Worm (Caenorhabditis elegans) whole organism, young adult: ENCODE results near the gene arcp-1.

ENCODE experiments used
- B0019.2 ChIP-seq: fragments of 200-800 bp; sonication (Bioruptor generic); conservative IDR thresholded peaks from 2 replicates; pipeline ENCODE4 v1.3.6; 2022; ENCODE audit warnings: missing genetic modification reagents, missing genetic modification characterization, missing compliant biosample characterization
- B0261.1 ChIP-seq: sonication (generic microtip); optimal IDR thresholded peaks from 2 replicates; lab custom pipeline; 2016; ENCODE audit warnings: mild to moderate bottlenecking, missing genetic modification characterization, moderate library complexity, missing compliant biosample characterization
- C17E4.6 ChIP-seq: fragments of 200-800 bp; sonication (Bioruptor generic); IDR thresholded peaks from 2 replicates; pipeline ENCODE4 v1.3.6; 2022; ENCODE audit warnings: missing genetic modification reagents, missing genetic modification characterization, missing compliant biosample characterization
- F10E7.11 ChIP-seq: sonication (generic microtip); optimal IDR thresholded peaks from 2 replicates; lab custom pipeline; 2017; ENCODE audit warnings: mild to moderate bottlenecking, missing genetic modification characterization, moderate library complexity, missing compliant biosample characterization
- F23B12.7 ChIP-seq: sonication (generic microtip); optimal IDR thresholded peaks from 2 replicates; lab custom pipeline; 2017; ENCODE audit warnings: missing genetic modification characterization, mild to moderate bottlenecking, missing compliant biosample characterization, antibody characterized with exemption, moderate library complexity; ENCODE audit not compliant: insufficient read depth
- F55B11.4 ChIP-seq: sonication (generic microtip); optimal IDR thresholded peaks from 2 replicates; lab custom pipeline; 2016; ENCODE audit warnings: missing compliant biosample characterization, missing genetic modification characterization, borderline replicate concordance; ENCODE audit not compliant: insufficient read depth
- F57C9.4 ChIP-seq: sonication (generic microtip); optimal IDR thresholded peaks from 2 replicates; lab custom pipeline; 2017; ENCODE audit warnings: mild to moderate bottlenecking, missing genetic modification characterization, missing compliant biosample characterization
- Y53F4B.3 ChIP-seq: fragments of 200-800 bp; sonication (Bioruptor generic); IDR thresholded peaks from 2 replicates; pipeline ENCODE4 v1.3.6; 2022; ENCODE audit warnings: missing genetic modification reagents, missing genetic modification characterization, missing compliant biosample characterization
- Y79H2A.3 ChIP-seq: fragments of 200-800 bp; sonication (Bioruptor generic); conservative IDR thresholded peaks from 2 replicates; pipeline ENCODE4 v1.3.6; 2022; ENCODE audit warnings: missing genetic modification reagents, missing genetic modification characterization, missing compliant biosample characterization
- ZK185.1 ChIP-seq: sonication (generic microtip); optimal IDR thresholded peaks from 2 replicates; lab custom pipeline; 2016; ENCODE audit warnings: mild to moderate bottlenecking, missing genetic modification characterization, missing compliant biosample characterization; ENCODE audit not compliant: poor library complexity, severe bottlenecking
- akir-1 ChIP-seq: fragments of 200-800 bp; sonication (Bioruptor generic); optimal IDR thresholded peaks from 2 replicates; lab custom pipeline; 2018; ENCODE audit warnings: mild to moderate bottlenecking, missing genetic modification characterization, moderate library complexity, missing compliant biosample characterization
- athp-1 ChIP-seq: sonication (generic microtip); optimal IDR thresholded peaks from 2 replicates; lab custom pipeline; 2017; ENCODE audit warnings: mild to moderate bottlenecking, missing genetic modification characterization, missing compliant biosample characterization
- attf-5 ChIP-seq: fragments of 200-800 bp; sonication (Bioruptor generic); optimal IDR thresholded peaks from 2 replicates; lab custom pipeline; 2018; ENCODE audit warnings: mild to moderate bottlenecking, missing genetic modification characterization, missing compliant biosample characterization
- ceh-79 ChIP-seq: sonication (generic microtip); optimal IDR thresholded peaks from 2 replicates; lab custom pipeline; 2017; ENCODE audit warnings: mild to moderate bottlenecking, missing genetic modification characterization, missing compliant biosample characterization
- dox-1 ChIP-seq: fragments of 200-800 bp; sonication (Bioruptor generic); IDR thresholded peaks from 2 replicates; pipeline ENCODE4 v1.3.6; 2022; ENCODE audit warnings: missing genetic modification reagents, missing genetic modification characterization, missing compliant biosample characterization
- dpl-1 ChIP-seq: fragments of 150-350 bp; optimal IDR thresholded peaks from 2 replicates; lab custom pipeline; 2014; ENCODE audit warnings: missing biosample characterization, missing genetic modification reagents, missing genetic modification characterization
- efl-1 ChIP-seq: fragments of 150-350 bp; optimal IDR thresholded peaks from 2 replicates; lab custom pipeline; 2014; ENCODE audit warnings: missing biosample characterization, missing genetic modification reagents, missing genetic modification characterization
- hlh-26 ChIP-seq: fragments of 200-800 bp; sonication (Bioruptor generic); conservative IDR thresholded peaks from 2 replicates; pipeline ENCODE4 v1.3.6; 2022; ENCODE audit warnings: missing genetic modification reagents, missing genetic modification characterization, missing compliant biosample characterization
- hmg-1.2 ChIP-seq: fragments of 200-800 bp; sonication (Bioruptor generic); IDR thresholded peaks from 2 replicates; pipeline ENCODE4 v1.3.6; 2022; ENCODE audit warnings: missing genetic modification reagents, missing genetic modification characterization, missing compliant biosample characterization
- lin-40 ChIP-seq: sonication (generic microtip); optimal IDR thresholded peaks from 2 replicates; lab custom pipeline; 2016; ENCODE audit warnings: missing genetic modification characterization, mild to moderate bottlenecking, missing compliant biosample characterization, missing genotype, missing genetic modification reagents
- lir-1 ChIP-seq: fragments of 200-800 bp; sonication (Bioruptor generic); conservative IDR thresholded peaks from 2 replicates; pipeline ENCODE4 v1.3.6; 2022; ENCODE audit warnings: missing genetic modification reagents, missing genetic modification characterization, missing compliant biosample characterization
- lsy-27 ChIP-seq: sonication (generic microtip); optimal IDR thresholded peaks from 2 replicates; lab custom pipeline; 2017; ENCODE audit warnings: missing genetic modification characterization, mild to moderate bottlenecking, missing compliant biosample characterization, antibody characterized with exemption, missing genotype, borderline replicate concordance; ENCODE audit not compliant: insufficient read depth
- madf-6 ChIP-seq: fragments of 200-800 bp; sonication (Bioruptor generic); IDR thresholded peaks from 2 replicates; pipeline ENCODE4 v1.3.6; 2022; ENCODE audit warnings: missing genetic modification reagents, missing genetic modification characterization, missing compliant biosample characterization
- mcd-1 ChIP-seq: fragments of 200-800 bp; sonication (Bioruptor generic); IDR thresholded peaks from 2 replicates; pipeline ENCODE4 v1.3.6; 2022; ENCODE audit warnings: missing genetic modification reagents, missing genetic modification characterization, missing compliant biosample characterization
- pha-4 ChIP-seq: fragments of 150-350 bp; sonication (generic microtip); optimal IDR thresholded peaks from 2 replicates; lab custom pipeline; 2014; ENCODE audit warnings: missing biosample characterization, missing genetic modification reagents, missing genetic modification characterization
- rpc-1 ChIP-seq, 2 experiments: fragments of 150-350 bp in 1 of 2; sonication (generic microtip) in 1 of 2; optimal IDR thresholded peaks; 2 replicates each; lab custom pipeline; 2014 to 2018; ENCODE audit warnings: missing biosample characterization in 1 of 2, missing genetic modification characterization in 1 of 2, missing genetic modification reagents in 1 of 2, missing genotype in 1 of 2
- sdz-38 ChIP-seq: sonication (generic microtip); optimal IDR thresholded peaks from 2 replicates; lab custom pipeline; 2016; ENCODE audit warnings: missing genotype, missing genetic modification characterization, missing compliant biosample characterization
- tlf-1 ChIP-seq: fragments of 200-800 bp; sonication (Bioruptor generic); optimal IDR thresholded peaks from 2 replicates; lab custom pipeline; 2018; ENCODE audit warnings: mild to moderate bottlenecking, missing genetic modification characterization, missing compliant biosample characterization
- ztf-22 ChIP-seq: fragments of 200-800 bp; sonication (Bioruptor generic); optimal IDR thresholded peaks from 2 replicates; lab custom pipeline; 2018; ENCODE audit warnings: mild to moderate bottlenecking, missing genetic modification characterization, moderate library complexity, missing compliant biosample characterization

Gene arcp-1

DNA sequence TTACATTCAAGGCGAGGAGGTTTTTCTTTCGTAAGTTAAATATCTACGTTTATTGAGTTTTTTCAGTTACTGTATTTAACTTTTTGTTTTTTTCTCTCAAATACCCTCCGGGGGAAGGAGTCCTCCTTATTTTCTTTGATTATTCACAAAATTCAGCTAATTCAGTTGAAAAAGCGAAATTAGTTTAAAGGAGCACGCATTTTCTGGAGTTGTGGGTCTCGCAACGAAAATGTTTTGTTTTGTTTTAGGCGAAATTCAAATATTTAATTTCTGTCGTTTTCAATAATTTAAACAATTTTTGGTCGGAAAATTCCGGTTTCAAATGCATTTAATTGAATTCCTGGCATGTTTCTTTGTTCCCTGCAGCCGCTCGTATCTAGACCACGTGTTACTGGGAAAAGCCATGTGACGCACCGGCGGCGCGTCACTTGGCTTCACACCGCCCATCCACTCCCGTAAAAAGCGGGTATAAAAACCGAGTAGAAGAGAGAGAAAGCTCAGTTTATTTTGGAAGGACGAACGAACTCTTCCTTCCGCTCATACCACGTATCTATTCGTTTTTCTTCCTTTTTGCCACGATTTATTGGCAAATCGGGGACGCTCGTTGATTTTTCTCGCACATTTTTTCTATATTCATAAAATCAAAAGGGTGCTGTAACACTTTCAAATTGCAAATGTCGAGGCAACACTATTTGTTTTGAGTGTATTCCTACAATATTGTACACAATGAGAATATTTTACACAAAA is 23.5 kb downstream of the arcp-1 start (continued):
- TF ChIP-seq F55B11.4 (tag; lab: Kevin White, UChicago) (no peak), efl-1 (GFP tag; lab: Kevin White, UChicago) (no peak), F57C9.4 (tag; lab: Kevin White, UChicago) (no peak), lir-1 (GFP tag; lab: Robert Waterston, UW) (no peak)

- TF ChIP-seq ZK185.1 (tag; lab: Kevin White, UChicago) (no peak), mcd-1 (peak; percentile 69), ceh-79 (tag; lab: Kevin White, UChicago) (no peak), Y53F4B.3 (GFP tag; lab: Robert Waterston, UW) (no peak), efl-1 (GFP tag; lab: Kevin White, UChicago) (peak; percentile 38), ztf-22 (GFP tag; lab: Kevin White, UChicago) (no peak), rpc-1 (optimal IDR thresholded peaks at IDR 0.05; lab: Kevin White, UChicago) (no peak), rpc-1 (tag; optimal IDR thresholded peaks at IDR 0.05; lab: Kevin White, UChicago) (no peak), lin-40 (tag; lab: Kevin White, UChicago) (no peak), sdz-38 (tag; lab: Kevin White, UChicago) (no peak), pha-4 (no peak), C17E4.6 (GFP tag; lab: Robert Waterston, UW) (no peak), B0019.2 (GFP tag; lab: Robert Waterston, UW) (no peak), B0261.1 (tag; lab: Kevin White, UChicago) (no peak), F10E7.11 (tag; lab: Kevin White, UChicago) (no peak)
These were observed 24.2 kb downstream of the arcp-1 start, which contains the start of gene evl-18 for ce11 chrIII:3734990-3735389. Gene evl-18 (minus strand): TSS chrIII:3735039.

DNA sequence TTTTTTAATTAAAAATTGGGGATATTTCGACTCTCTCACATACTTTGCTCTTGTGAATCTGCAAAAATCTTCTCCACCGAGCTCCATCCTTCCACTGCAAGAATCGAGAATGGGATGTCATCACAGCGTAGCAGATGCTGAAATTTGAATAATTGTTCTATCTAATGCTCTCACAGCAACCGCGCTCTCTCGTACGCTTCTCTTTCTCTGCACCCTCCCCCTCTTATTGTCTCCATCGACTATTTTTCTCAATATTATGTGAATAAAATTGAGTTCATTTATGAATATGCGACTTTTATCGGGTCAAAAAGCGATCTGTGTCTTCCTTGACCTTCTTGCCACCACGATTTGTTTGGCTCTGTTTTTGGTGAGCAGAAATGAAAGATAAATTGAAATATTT is 25.2 kb downstream of the arcp-1 start, which contains the start of gene F34D10.3:
F34D10.3 (plus strand) TSS at position 249 of the 400 bp plus-strand sequence.
- TF ChIP-seq ztf-22 (GFP tag; lab: Kevin White, UChicago), result no peak
- TF ChIP-seq lsy-27 (tag; lab: Kevin White, UChicago), result no peak
- TF ChIP-seq hmg-1.2 (GFP tag; lab: Robert Waterston, UW), result peak; percentile 61; the same call in 1 of the 2 replicates
- TF ChIP-seq attf-5 (GFP tag; lab: Kevin White, UChicago), result peak; percentile 7
- no peak for TF ChIP-seq tlf-1 (GFP tag; lab: Kevin White, UChicago)
- TF ChIP-seq lir-1 (GFP tag; lab: Robert Waterston, UW), result no peak
- 0 out of 2 replicates have a peak, but pooled peaks have one; percentile 12 for TF ChIP-seq madf-6
- TF ChIP-seq dpl-1 (GFP tag; lab: Kevin White, UChicago), result no peak
- TF ChIP-seq F23B12.7 (tag; lab: Kevin White, UChicago), result no peak
- no peak for TF ChIP-seq ZK185.1 (tag; lab: Kevin White, UChicago)
- TF ChIP-seq dox-1 (GFP tag; lab: Robert Waterston, UW), result no peak

ce11 chrIII:3730475-3730874 is 28.7 kb downstream of the arcp-1 start, which contains the start of gene F34D10.8:
Gene F34D10.8 (plus strand): TSS chrIII:3730775.
- TF ChIP-seq hlh-26, result no peak
- TF ChIP-seq akir-1, result no peak

ce11 chrIII:3729520-3729919 is 29.7 kb downstream of the arcp-1 start, which contains the start of gene F34D10.9:
Gene F34D10.9 (minus strand): TSS chrIII:3729620.
- TF ChIP-seq athp-1 (tag; lab: Kevin White, UChicago) (no peak), Y79H2A.3 (GFP tag; lab: Robert Waterston, UW) (0 out of 2 replicates have a peak, but pooled peaks have one; percentile 2)
